Fruit fly (Drosophila melanogaster) whole organism, adult: Measurements from ENCODE around the gene CG33107.
A peak's percentile ranks its signal among the peaks of the same experiment; 100 is the strongest.

Source experiments
- CG12768 ChIP-seq: fragments of 200-800 bp; sonication (Bioruptor generic); optimal IDR thresholded peaks from 2 replicates; lab custom pipeline; 2017; ENCODE audit warnings: missing biosample characterization, missing genetic modification characterization, mild to moderate bottlenecking, moderate library complexity, missing genetic modification reagents
- CG5204 ChIP-seq: fragments of 200-800 bp; sonication (Bioruptor generic); optimal IDR thresholded peaks from 2 replicates; lab custom pipeline; 2016; ENCODE audit warnings: missing biosample characterization, missing genetic modification characterization
- CG7045 ChIP-seq: fragments of 200-800 bp; sonication (Bioruptor generic); optimal IDR thresholded peaks from 2 replicates; lab custom pipeline; 2017; ENCODE audit warnings: missing biosample characterization, mild to moderate bottlenecking, missing genetic modification characterization
- CG7101 ChIP-seq: fragments of 200-800 bp; sonication (Bioruptor generic); optimal IDR thresholded peaks from 2 replicates; lab custom pipeline; 2018; ENCODE audit warnings: missing biosample characterization, mild to moderate bottlenecking, missing genetic modification characterization, moderate library complexity
- Clk ChIP-seq: fragments of 200-800 bp; sonication (Bioruptor generic); optimal IDR thresholded peaks from 2 replicates; lab custom pipeline; 2017; ENCODE audit warnings: missing biosample characterization, missing genetic modification characterization
- bab1 ChIP-seq: fragments of 200-800 bp; sonication (Bioruptor generic); optimal IDR thresholded peaks from 3 replicates; lab custom pipeline; 2019; ENCODE audit warnings: missing biosample characterization, mild to moderate bottlenecking, missing genetic modification characterization, moderate library complexity
- cic ChIP-seq: fragments of 200-800 bp; sonication (Bioruptor generic); optimal IDR thresholded peaks from 2 replicates; lab custom pipeline; 2017; ENCODE audit warnings: missing biosample characterization, mild to moderate bottlenecking, missing genetic modification characterization, moderate library complexity
- kay ChIP-seq: fragments of 200-800 bp; sonication (Bioruptor generic); peaks from one replicate; lab custom pipeline; 2016; ENCODE audit warnings: missing biosample characterization, missing genetic modification characterization, borderline replicate concordance
- ovo ChIP-seq: fragments of 200-800 bp; sonication (Bioruptor generic); optimal IDR thresholded peaks from 2 replicates; lab custom pipeline; 2016; ENCODE audit warnings: missing biosample characterization, missing genetic modification characterization
- pad ChIP-seq: fragments of 200-800 bp; sonication (Bioruptor generic); optimal IDR thresholded peaks from 3 replicates; lab custom pipeline; 2017; ENCODE audit warnings: missing biosample characterization, missing genetic modification characterization, mild to moderate bottlenecking, moderate library complexity, missing genetic modification reagents

DNA sequence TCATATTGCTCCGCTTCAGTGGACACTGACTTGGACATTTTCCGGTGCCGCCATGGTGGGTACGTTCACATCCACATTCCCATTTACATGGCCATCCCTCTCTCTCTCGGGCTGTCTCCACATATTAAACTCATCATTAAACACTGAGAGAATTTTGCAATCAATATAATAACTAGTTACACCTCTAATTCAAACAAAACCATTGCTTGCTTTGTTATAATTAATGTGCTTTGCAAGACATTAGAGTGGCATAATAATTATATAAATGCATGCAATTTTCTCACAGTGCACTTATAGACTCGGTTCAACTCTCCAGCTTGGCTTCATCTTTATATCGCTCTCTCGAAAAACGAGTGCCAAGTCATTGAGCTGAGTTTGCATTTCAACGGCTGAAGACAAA lies 40.2 kb upstream of the CG33107 start:
- no peak for TF ChIP-seq kay (GFP tag; lab: Kevin White, UChicago)
- TF ChIP-seq ovo, result no peak
- TF ChIP-seq Clk (GFP tag; lab: Kevin White, UChicago), result no peak
- TF ChIP-seq cic (GFP tag; lab: Kevin White, UChicago), result no peak
- peak; percentile 32 for TF ChIP-seq CG7101
- no peak for TF ChIP-seq pad (GFP tag; lab: Kevin White, UChicago)
- peak; percentile 69 for TF ChIP-seq bab1 (GFP tag; lab: Kevin White, UChicago)
- TF ChIP-seq CG12768 (GFP tag; lab: Kevin White, UChicago), result no peak
- TF ChIP-seq CG7045, result no peak
- no peak for TF ChIP-seq CG5204 (GFP tag; lab: Kevin White, UChicago)
